Fruit fly (Drosophila melanogaster) whole organism, prepupa: Measurements from ENCODE around the gene Fdx2.

ENCODE experiments used
- Blimp-1 ChIP-seq: fragments of 200-800 bp; sonication (Bioruptor generic); optimal IDR thresholded peaks from 3 replicates; lab custom pipeline; 2017; ENCODE audit warnings: missing biosample characterization, missing genetic modification characterization, mild to moderate bottlenecking, moderate library complexity, missing genetic modification reagents
- CG10669 ChIP-seq: fragments of 200-800 bp; sonication (Bioruptor generic); optimal IDR thresholded peaks from 3 replicates; lab custom pipeline; 2018; ENCODE audit warnings: missing biosample characterization, mild to moderate bottlenecking, missing genetic modification characterization, moderate library complexity
- CG11294 ChIP-seq: fragments of 200-800 bp; sonication (Bioruptor generic); IDR thresholded peaks from 2 replicates; pipeline ENCODE4 v1.3.6; 2022; ENCODE audit warnings: missing biosample characterization, missing genetic modification characterization
- CG11762 ChIP-seq: fragments of 200-800 bp; sonication (Bioruptor generic); optimal IDR thresholded peaks from 3 replicates; lab custom pipeline; 2016; ENCODE audit warnings: missing biosample characterization, missing genetic modification characterization; ENCODE audit not compliant: insufficient read depth
- CG11902 ChIP-seq: fragments of 200-800 bp; sonication (Bioruptor generic); optimal IDR thresholded peaks from 3 replicates; lab custom pipeline; 2016; ENCODE audit warnings: missing biosample characterization, missing genetic modification characterization
- CG1621 ChIP-seq: fragments of 200-800 bp; sonication (Bioruptor generic); optimal IDR thresholded peaks from 3 replicates; lab custom pipeline; 2018; ENCODE audit warnings: missing biosample characterization, mild to moderate bottlenecking, missing genetic modification characterization
- CG16779 ChIP-seq: fragments of 200-800 bp; sonication (Bioruptor generic); optimal IDR thresholded peaks from 3 replicates; lab custom pipeline; 2017; ENCODE audit warnings: missing biosample characterization, mild to moderate bottlenecking, missing genetic modification characterization
- CG3032 ChIP-seq: fragments of 200-800 bp; optimal IDR thresholded peaks from 2 replicates; lab custom pipeline; 2019; ENCODE audit warnings: missing biosample characterization, mild to moderate bottlenecking, missing genetic modification characterization, moderate library complexity
- CG31627 ChIP-seq: fragments of 200-800 bp; sonication (Bioruptor generic); optimal IDR thresholded peaks from 3 replicates; lab custom pipeline; 2016; ENCODE audit warnings: missing biosample characterization, missing genetic modification characterization
- CG32006 ChIP-seq: fragments of 200-800 bp; sonication (Bioruptor generic); optimal IDR thresholded peaks from 3 replicates; lab custom pipeline; 2017; ENCODE audit warnings: missing biosample characterization, mild to moderate bottlenecking, missing genetic modification characterization
- CG34406 ChIP-seq: fragments of 200-800 bp; sonication (Bioruptor generic); optimal IDR thresholded peaks from 3 replicates; lab custom pipeline; 2016; ENCODE audit warnings: missing biosample characterization, missing genetic modification characterization
- CG4318 ChIP-seq: fragments of 200-800 bp; sonication (Bioruptor generic); optimal IDR thresholded peaks from 3 replicates; lab custom pipeline; 2017; ENCODE audit warnings: missing biosample characterization, mild to moderate bottlenecking, missing genetic modification characterization
- CG6276 ChIP-seq: fragments of 200-800 bp; sonication (Bioruptor generic); optimal IDR thresholded peaks from 2 replicates; lab custom pipeline; 2017; ENCODE audit warnings: missing biosample characterization, mild to moderate bottlenecking, missing genetic modification characterization
- CG6792 ChIP-seq: fragments of 200-800 bp; sonication (Bioruptor generic); optimal IDR thresholded peaks from 3 replicates; lab custom pipeline; 2016; ENCODE audit warnings: missing biosample characterization, missing genetic modification characterization
- CG6808 ChIP-seq: fragments of 200-800 bp; sonication (Bioruptor generic); optimal IDR thresholded peaks from 3 replicates; lab custom pipeline; 2017; ENCODE audit warnings: missing biosample characterization, missing genetic modification characterization, mild to moderate bottlenecking, moderate library complexity, missing genetic modification reagents
- CG6854 ChIP-seq: fragments of 200-800 bp; sonication (Bioruptor generic); optimal IDR thresholded peaks from 2 replicates; lab custom pipeline; 2017; ENCODE audit warnings: missing biosample characterization, mild to moderate bottlenecking, missing genetic modification characterization
- CG7368 ChIP-seq: fragments of 200-800 bp; sonication (Bioruptor generic); optimal IDR thresholded peaks from 3 replicates; lab custom pipeline; 2016; ENCODE audit warnings: missing biosample characterization, missing genetic modification characterization
- CG8632 ChIP-seq: fragments of 200-800 bp; sonication (Bioruptor generic); optimal IDR thresholded peaks from 3 replicates; lab custom pipeline; 2016; ENCODE audit warnings: missing biosample characterization, missing genetic modification characterization
- CG9139 ChIP-seq: fragments of 200-800 bp; sonication (Bioruptor generic); optimal IDR thresholded peaks from 3 replicates; lab custom pipeline; 2017; ENCODE audit warnings: missing biosample characterization, mild to moderate bottlenecking, missing genetic modification characterization
- Eip75B ChIP-seq: fragments of 200-800 bp; sonication (Bioruptor generic); optimal IDR thresholded peaks from 3 replicates; lab custom pipeline; 2016; ENCODE audit warnings: missing biosample characterization, missing genetic modification characterization
- Eip93F ChIP-seq: fragments of 200-800 bp; sonication (Bioruptor generic); optimal IDR thresholded peaks from 2 replicates; lab custom pipeline; 2016; ENCODE audit warnings: missing biosample characterization, mild to moderate bottlenecking, missing genetic modification characterization
- Ets21C ChIP-seq: fragments of 200-800 bp; sonication (Bioruptor generic); optimal IDR thresholded peaks from 3 replicates; lab custom pipeline; 2016; ENCODE audit warnings: missing biosample characterization, missing genetic modification characterization
- Ets96B ChIP-seq: fragments of 200-800 bp; optimal IDR thresholded peaks from 2 replicates; lab custom pipeline; 2019; ENCODE audit warnings: missing biosample characterization, mild to moderate bottlenecking, missing genetic modification characterization, moderate library complexity
- Gug ChIP-seq: fragments of 200-800 bp; sonication (Bioruptor generic); IDR thresholded peaks from 2 replicates; pipeline ENCODE4 v1.3.6; 2022; ENCODE audit warnings: missing biosample characterization, missing genetic modification characterization
- Hr39 ChIP-seq: fragments of 200-800 bp; sonication (Bioruptor generic); optimal IDR thresholded peaks from 2 replicates; lab custom pipeline; 2016; ENCODE audit warnings: missing biosample characterization, missing genetic modification characterization
- Lpt ChIP-seq: fragments of 200-800 bp; sonication (Bioruptor generic); optimal IDR thresholded peaks from 3 replicates; lab custom pipeline; 2016; ENCODE audit warnings: missing biosample characterization, missing genetic modification characterization
- Met ChIP-seq: fragments of 200-800 bp; sonication (Bioruptor generic); optimal IDR thresholded peaks from 3 replicates; lab custom pipeline; 2016; ENCODE audit warnings: missing biosample characterization, missing genetic modification characterization
- Smox ChIP-seq: fragments of 200-800 bp; sonication (Bioruptor generic); optimal IDR thresholded peaks from 3 replicates; lab custom pipeline; 2016; ENCODE audit warnings: missing biosample characterization, missing genetic modification characterization
- Sox102F ChIP-seq: fragments of 200-800 bp; sonication (Bioruptor generic); optimal IDR thresholded peaks from 2 replicates; lab custom pipeline; 2016; ENCODE audit warnings: missing biosample characterization, mild to moderate bottlenecking, missing genetic modification characterization
- Sox14 ChIP-seq: fragments of 200-800 bp; sonication (Bioruptor generic); optimal IDR thresholded peaks from 3 replicates; lab custom pipeline; 2016; ENCODE audit warnings: missing biosample characterization, missing genetic modification characterization
- Sox15 ChIP-seq: fragments of 200-800 bp; sonication (Bioruptor generic); optimal IDR thresholded peaks from 3 replicates; lab custom pipeline; 2016; ENCODE audit warnings: missing biosample characterization, missing genetic modification characterization
- acj6 ChIP-seq: fragments of 200-800 bp; sonication (Bioruptor generic); optimal IDR thresholded peaks from 3 replicates; lab custom pipeline; 2016; ENCODE audit warnings: missing biosample characterization, missing genetic modification characterization
- dac ChIP-seq: fragments of 200-800 bp; sonication (Bioruptor generic); optimal IDR thresholded peaks from 2 replicates; lab custom pipeline; 2017; ENCODE audit warnings: missing biosample characterization, mild to moderate bottlenecking, missing genetic modification characterization
- dsx ChIP-seq: fragments of 200-800 bp; optimal IDR thresholded peaks from 3 replicates; lab custom pipeline; 2019; ENCODE audit warnings: missing biosample characterization, mild to moderate bottlenecking, missing genetic modification characterization, moderate library complexity; ENCODE audit not compliant: poor library complexity, severe bottlenecking
- eg ChIP-seq: fragments of 200-800 bp; sonication (Bioruptor generic); IDR thresholded peaks from 3 replicates; pipeline ENCODE4 v1.3.6; 2022; ENCODE audit warnings: missing biosample characterization, missing genetic modification characterization
- esn ChIP-seq: fragments of 200-800 bp; sonication (Bioruptor generic); optimal IDR thresholded peaks from 2 replicates; lab custom pipeline; 2016; ENCODE audit warnings: missing biosample characterization, mild to moderate bottlenecking, missing genetic modification characterization, moderate library complexity
- fd59A ChIP-seq: fragments of 200-800 bp; sonication (Bioruptor generic); optimal IDR thresholded peaks from 2 replicates; lab custom pipeline; 2017; ENCODE audit warnings: missing biosample characterization, mild to moderate bottlenecking, missing genetic modification characterization, missing genetic modification reagents
- fd85E ChIP-seq: fragments of 200-800 bp; sonication (Bioruptor generic); optimal IDR thresholded peaks from 3 replicates; lab custom pipeline; 2016; ENCODE audit warnings: missing biosample characterization, missing genetic modification characterization
- lz ChIP-seq: fragments of 200-800 bp; sonication (Bioruptor generic); optimal IDR thresholded peaks from 3 replicates; lab custom pipeline; 2016; ENCODE audit warnings: missing biosample characterization, missing genetic modification characterization
- net ChIP-seq: fragments of 200-800 bp; sonication (Bioruptor generic); optimal IDR thresholded peaks from 3 replicates; lab custom pipeline; 2016; ENCODE audit warnings: missing biosample characterization, missing genetic modification characterization
- salr ChIP-seq, 2 experiments: fragments of 200-800 bp; sonication (Bioruptor generic); optimal IDR thresholded peaks; 3 replicates each; lab custom pipeline; 2016 to 2018; ENCODE audit warnings: missing biosample characterization in 2 of 2, missing genetic modification characterization in 2 of 2, mild to moderate bottlenecking in 1 of 2
- spab ChIP-seq: fragments of 200-800 bp; sonication (Bioruptor generic); optimal IDR thresholded peaks from 2 replicates; lab custom pipeline; 2017; ENCODE audit warnings: missing biosample characterization, mild to moderate bottlenecking, missing genetic modification characterization, missing genetic modification reagents
- ss ChIP-seq, 2 experiments: fragments of 200-800 bp; sonication (Bioruptor generic); optimal IDR thresholded peaks; 2 replicates in 1 of 2; 3 replicates in 1 of 2; lab custom pipeline; 2017 to 2018; ENCODE audit warnings: mild to moderate bottlenecking in 2 of 2, missing biosample characterization in 2 of 2, missing genetic modification characterization in 2 of 2, moderate library complexity in 1 of 2
- vri ChIP-seq: fragments of 200-800 bp; sonication (Bioruptor generic); optimal IDR thresholded peaks from 3 replicates; lab custom pipeline; 2016; ENCODE audit warnings: missing biosample characterization, mild to moderate bottlenecking, missing genetic modification characterization

The Fdx2 gene

DNA sequence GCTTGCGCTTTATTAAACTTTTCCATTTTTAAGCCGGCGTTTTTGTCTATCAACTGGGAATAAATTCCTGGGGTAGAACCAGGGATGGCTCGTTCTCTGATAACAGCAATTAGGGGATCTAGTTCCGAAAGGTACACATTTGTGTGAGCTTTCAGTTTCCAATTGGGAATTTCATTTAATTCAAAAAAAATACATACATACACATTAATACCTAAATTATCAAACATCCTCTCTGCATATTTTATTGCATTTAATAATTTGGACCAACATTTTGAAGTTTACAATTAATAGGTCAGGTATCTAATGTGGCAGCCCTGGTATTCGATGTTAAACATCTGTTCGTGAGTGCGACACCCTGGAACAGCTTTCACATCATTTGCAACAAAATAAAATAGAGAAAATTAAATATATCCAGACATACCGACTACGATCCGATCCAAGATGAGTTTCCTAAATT lies 33.2 kb upstream of the Fdx2 start, which contains the start of the genes CG15011 and CG1309 (continued):
- TF ChIP-seq Gug (GFP tag; lab: Robert Waterston, UW) (peak; percentile 58; the same call in 1 of the 2 replicates), spab (no peak), fd85E (no peak), esn (GFP tag; lab: Kevin White, UChicago) (peak; percentile 89), Smox (GFP tag; lab: Kevin White, UChicago) (no peak), Ets21C (peak; percentile 83), Met (GFP tag; lab: Kevin White, UChicago) (peak; percentile 83), salr (GFP tag; optimal IDR thresholded peaks at IDR 0.05; lab: Kevin White, UChicago) (peak; percentile 41 to 47), Sox102F (GFP tag; lab: Kevin White, UChicago) (no peak), fd59A (GFP tag; lab: Kevin White, UChicago) (peak; percentile 57), CG6276 (no peak), CG4318 (GFP tag; lab: Kevin White, UChicago) (no peak), CG11294 (GFP tag; lab: Robert Waterston, UW) (no peak), CG6792 (GFP tag; lab: Kevin White, UChicago) (peak; percentile 72), CG16779 (no peak), eg (GFP tag; lab: Robert Waterston, UW) (peak; percentile 63; the same call in 2 of the 3 replicates), Eip75B (GFP tag; lab: Kevin White, UChicago) (peak; percentile 86), CG3032 (tag; lab: Kevin White, UChicago) (peak; percentile 85), CG11762 (GFP tag; lab: Kevin White, UChicago) (peak; percentile 55), Blimp-1 (GFP tag; lab: Kevin White, UChicago) (peak; percentile 32), Hr39 (GFP tag; lab: Kevin White, UChicago) (peak; percentile 89), CG34406 (GFP tag; lab: Kevin White, UChicago) (peak; percentile 76), vri (GFP tag; lab: Kevin White, UChicago) (no peak), CG9139 (GFP tag; lab: Kevin White, UChicago) (no peak), dac (GFP tag; lab: Kevin White, UChicago) (peak; percentile 61), CG31627 (GFP tag; lab: Kevin White, UChicago) (peak; percentile 89)

DNA sequence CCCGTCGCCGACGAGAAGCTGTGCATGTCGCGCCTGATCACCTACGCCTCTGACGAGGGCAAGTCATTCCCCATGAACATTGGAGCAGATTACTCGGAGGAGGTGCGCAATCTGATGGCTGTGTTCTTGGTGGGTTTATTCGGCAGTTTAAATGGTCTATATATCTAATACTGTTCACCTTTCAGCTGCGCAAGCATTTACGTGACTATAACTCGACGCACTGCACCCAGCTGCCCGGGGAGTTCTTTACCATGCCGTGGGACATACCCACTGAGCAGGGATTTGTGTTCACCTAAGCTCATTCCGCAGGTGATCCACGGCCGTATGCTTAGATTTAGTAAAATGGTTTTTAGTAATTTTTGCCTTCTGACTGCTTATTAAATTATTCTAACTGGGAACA lies 31.1 kb upstream of the Fdx2 start:
- TF ChIP-seq CG6808 (GFP tag; lab: Kevin White, UChicago) = no peak
- no peak for TF ChIP-seq CG4318 (GFP tag; lab: Kevin White, UChicago)
- no peak for TF ChIP-seq Met (GFP tag; lab: Kevin White, UChicago)
- no peak for TF ChIP-seq CG32006 (GFP tag; lab: Kevin White, UChicago)
- TF ChIP-seq Smox (GFP tag; lab: Kevin White, UChicago) = no peak
- TF ChIP-seq, all 60 proteins: peak for 0

- TF ChIP-seq salr (GFP tag; optimal IDR thresholded peaks at IDR 0.05; lab: Kevin White, UChicago) (no peak), Eip93F (GFP tag; lab: Kevin White, UChicago) (no peak), CG11902 (GFP tag; lab: Kevin White, UChicago) (no peak), CG1621 (tag; lab: Kevin White, UChicago) (no peak), CG7368 (GFP tag; lab: Kevin White, UChicago) (no peak), fd85E (no peak), CG11762 (GFP tag; lab: Kevin White, UChicago) (no peak), esn (GFP tag; lab: Kevin White, UChicago) (peak; percentile 48), net (GFP tag; lab: Kevin White, UChicago) (no peak), CG9139 (GFP tag; lab: Kevin White, UChicago) (no peak), CG16779 (no peak), Ets96B (tag; lab: Kevin White, UChicago) (no peak), ss (GFP tag; optimal IDR thresholded peaks at IDR 0.05; lab: Kevin White, UChicago) (no peak), CG11294 (GFP tag; lab: Robert Waterston, UW) (no peak), Lpt (GFP tag; lab: Kevin White, UChicago) (no peak), Sox15 (GFP tag; lab: Kevin White, UChicago) (no peak), CG32006 (GFP tag; lab: Kevin White, UChicago) (no peak), CG8632 (GFP tag; lab: Kevin White, UChicago) (no peak), lz (GFP tag; lab: Kevin White, UChicago) (peak; percentile 9), dsx (GFP tag; lab: Kevin White, UChicago) (no peak), Sox14 (GFP tag; lab: Kevin White, UChicago) (no peak), dac (GFP tag; lab: Kevin White, UChicago) (no peak), CG6854 (GFP tag; lab: Kevin White, UChicago) (no peak), spab (no peak), acj6 (GFP tag; lab: Kevin White, UChicago) (peak; percentile 27), CG10669 (GFP tag; lab: Kevin White, UChicago) (no peak), fd59A (GFP tag; lab: Kevin White, UChicago) (no peak), Met (GFP tag; lab: Kevin White, UChicago) (no peak), CG6808 (GFP tag; lab: Kevin White, UChicago) (no peak), CG6792 (GFP tag; lab: Kevin White, UChicago) (no peak), Hr39 (GFP tag; lab: Kevin White, UChicago) (peak; percentile 5)
These were observed 29.9 kb upstream of the Fdx2 start, which contains the start of the genes CG11586 and VhaM9.7-a for dm6 chr3L:4262384-4262783. Gene CG11586, minus strand, starts transcription at chr3L:4262470. Gene VhaM9.7-a, plus strand, starts transcription at chr3L:4262705.
